Worm (Caenorhabditis elegans) whole organism, L1 larva: Measurements from ENCODE around the gene twk-42.

Experiments used
- F16B12.6 ChIP-seq: fragments of 150-350 bp; optimal IDR thresholded peaks from 2 replicates; lab custom pipeline; 2014; ENCODE audit warnings: missing biosample characterization, missing genetic modification characterization
- Y116A8C.19 ChIP-seq: sonication (generic microtip); optimal IDR thresholded peaks from 2 replicates; lab custom pipeline; 2016; ENCODE audit warnings: missing compliant biosample characterization, missing genetic modification characterization, borderline replicate concordance
- aha-1 ChIP-seq: fragments of 150-350 bp; optimal IDR thresholded peaks from 2 replicates; lab custom pipeline; 2014; ENCODE audit warnings: missing biosample characterization, missing genetic modification characterization
- alr-1 ChIP-seq: fragments of 200-800 bp; sonication (Bioruptor generic); optimal IDR thresholded peaks from 2 replicates; lab custom pipeline; 2018; ENCODE audit warnings: borderline replicate concordance, mild to moderate bottlenecking, missing genetic modification characterization, missing compliant biosample characterization
- blmp-1 ChIP-seq: fragments of 150-350 bp; optimal IDR thresholded peaks from 2 replicates; lab custom pipeline; 2014; ENCODE audit warnings: missing biosample characterization, missing genetic modification characterization
- ceh-8 ChIP-seq: fragments of 200-800 bp; sonication (Bioruptor generic); optimal IDR thresholded peaks from 2 replicates; lab custom pipeline; 2018; ENCODE audit warnings: mild to moderate bottlenecking, missing genetic modification characterization, moderate library complexity, missing compliant biosample characterization
- ces-1 ChIP-seq: fragments of 150-350 bp; optimal IDR thresholded peaks from 2 replicates; lab custom pipeline; 2014; ENCODE audit warnings: missing biosample characterization, missing genetic modification reagents, missing genetic modification characterization
- dsc-1 ChIP-seq: sonication (generic microtip); optimal IDR thresholded peaks from 2 replicates; lab custom pipeline; 2016; ENCODE audit warnings: mild to moderate bottlenecking, missing genetic modification characterization, missing compliant biosample characterization
- efl-3 ChIP-seq: fragments of 200-800 bp; sonication (Bioruptor generic); optimal IDR thresholded peaks from 2 replicates; lab custom pipeline; 2018; ENCODE audit warnings: mild to moderate bottlenecking, missing genetic modification characterization, missing compliant biosample characterization
- egl-13 ChIP-seq: sonication (generic microtip); optimal IDR thresholded peaks from 2 replicates; lab custom pipeline; 2016; ENCODE audit warnings: missing genotype, missing genetic modification reagents, missing genetic modification characterization, missing compliant biosample characterization
- egl-27 ChIP-seq, 2 experiments: fragments of 150-350 bp in 1 of 2; sonication (generic microtip); optimal IDR thresholded peaks; 3 replicates each; lab custom pipeline; 2017 to 2018; ENCODE audit warnings: missing biosample characterization in 2 of 2, missing genetic modification characterization in 2 of 2, missing genetic modification reagents in 2 of 2
- elt-3 ChIP-seq, 6 experiments: fragments of 150-350 bp in 1 of 6; sonication (generic microtip); optimal IDR thresholded peaks; 2 replicates each; lab custom pipeline; 2017 to 2018; ENCODE audit warnings: missing biosample characterization in 6 of 6, missing genetic modification characterization in 6 of 6, inconsistent platforms in 1 of 6
- fkh-10 ChIP-seq: sonication (generic microtip); optimal IDR thresholded peaks from 2 replicates; lab custom pipeline; 2017; ENCODE audit warnings: missing biosample characterization, missing genetic modification reagents, missing genetic modification characterization
- fkh-4 ChIP-seq: sonication (generic microtip); optimal IDR thresholded peaks from 2 replicates; lab custom pipeline; 2016; ENCODE audit warnings: missing compliant biosample characterization, missing genetic modification characterization, borderline replicate concordance
- fkh-8 ChIP-seq: sonication (generic microtip); optimal IDR thresholded peaks from 2 replicates; lab custom pipeline; 2016; ENCODE audit warnings: mild to moderate bottlenecking, missing genetic modification characterization, missing compliant biosample characterization
- hlh-17 ChIP-seq: fragments of 200-800 bp; sonication (Bioruptor generic); optimal IDR thresholded peaks from 2 replicates; lab custom pipeline; 2018; ENCODE audit warnings: missing genetic modification characterization, mild to moderate bottlenecking, missing compliant biosample characterization, moderate library complexity, borderline replicate concordance
- hlh-4 ChIP-seq: sonication (generic microtip); optimal IDR thresholded peaks from 2 replicates; lab custom pipeline; 2016; ENCODE audit warnings: mild to moderate bottlenecking, missing genetic modification characterization, missing compliant biosample characterization
- lin-14 ChIP-seq: fragments of 200-800 bp; sonication (Bioruptor generic); optimal IDR thresholded peaks from 2 replicates; lab custom pipeline; 2018; ENCODE audit warnings: mild to moderate bottlenecking, missing genetic modification characterization, moderate library complexity, missing compliant biosample characterization
- lin-15B ChIP-seq: fragments of 150-350 bp; sonication (generic microtip); optimal IDR thresholded peaks from 3 replicates; lab custom pipeline; 2014; ENCODE audit warnings: missing biosample characterization, missing genetic modification characterization
- lir-3 ChIP-seq: sonication (generic microtip); optimal IDR thresholded peaks from 2 replicates; lab custom pipeline; 2016; ENCODE audit warnings: mild to moderate bottlenecking, missing genetic modification characterization, moderate library complexity, missing compliant biosample characterization; ENCODE audit not compliant: poor library complexity
- lsy-2 ChIP-seq, 2 experiments: fragments of 150-350 bp; optimal IDR thresholded peaks; 2 replicates each; lab custom pipeline; 2014; ENCODE audit warnings: missing biosample characterization in 2 of 2, missing genetic modification characterization in 2 of 2
- mab-9 ChIP-seq: fragments of 200-800 bp; sonication (Bioruptor generic); IDR thresholded peaks from 2 replicates; pipeline ENCODE4 v1.3.6; 2022; ENCODE audit warnings: missing genetic modification reagents, missing genetic modification characterization, missing compliant biosample characterization
- nhr-11 ChIP-seq: fragments of 150-350 bp; optimal IDR thresholded peaks from 2 replicates; lab custom pipeline; 2014; ENCODE audit warnings: missing biosample characterization, missing genetic modification characterization
- nhr-12 ChIP-seq: sonication (generic microtip); optimal IDR thresholded peaks from 2 replicates; lab custom pipeline; 2017; ENCODE audit warnings: missing biosample characterization, missing genetic modification characterization
- nhr-237 ChIP-seq: fragments of 150-350 bp; optimal IDR thresholded peaks from 2 replicates; lab custom pipeline; 2014; ENCODE audit warnings: missing biosample characterization, missing genetic modification characterization
- nhr-28 ChIP-seq: fragments of 150-350 bp; optimal IDR thresholded peaks from 2 replicates; lab custom pipeline; 2014; ENCODE audit warnings: missing biosample characterization, missing genetic modification characterization
- nhr-47 ChIP-seq: sonication (generic microtip); optimal IDR thresholded peaks from 2 replicates; lab custom pipeline; 2016; ENCODE audit warnings: mild to moderate bottlenecking, missing genetic modification characterization, moderate library complexity, missing compliant biosample characterization
- nhr-85 ChIP-seq: sonication (generic microtip); peaks from one replicate; lab custom pipeline; 2016; ENCODE audit warnings: missing genetic modification characterization, inconsistent platforms, missing compliant biosample characterization
- pag-3 ChIP-seq: sonication (generic microtip); optimal IDR thresholded peaks from 2 replicates; lab custom pipeline; 2017; ENCODE audit warnings: missing genetic modification characterization, mild to moderate bottlenecking, missing compliant biosample characterization, antibody characterized with exemption, borderline replicate concordance; ENCODE audit not compliant: insufficient read depth
- pax-3 ChIP-seq: fragments of 200-800 bp; sonication (Bioruptor generic); optimal IDR thresholded peaks from 2 replicates; lab custom pipeline; 2018; ENCODE audit warnings: mild to moderate bottlenecking, missing genetic modification characterization, moderate library complexity, missing compliant biosample characterization
- pqm-1 ChIP-seq: sonication (generic microtip); optimal IDR thresholded peaks from 3 replicates; lab custom pipeline; 2017; ENCODE audit warnings: missing biosample characterization, missing genetic modification characterization
- rnt-1 ChIP-seq: sonication (generic microtip); optimal IDR thresholded peaks from 2 replicates; lab custom pipeline; 2016; ENCODE audit warnings: mild to moderate bottlenecking, missing genetic modification characterization, moderate library complexity, missing compliant biosample characterization
- skn-1 ChIP-seq: fragments of 150-350 bp; optimal IDR thresholded peaks from 2 replicates; lab custom pipeline; 2014; ENCODE audit warnings: missing biosample characterization, missing genetic modification characterization
- snu-23 ChIP-seq: sonication (generic microtip); optimal IDR thresholded peaks from 2 replicates; lab custom pipeline; 2016; ENCODE audit warnings: missing genetic modification characterization, missing compliant biosample characterization
- sox-4 ChIP-seq: sonication (generic microtip); optimal IDR thresholded peaks from 2 replicates; lab custom pipeline; 2016; ENCODE audit warnings: missing genetic modification characterization, missing compliant biosample characterization
- sptf-1 ChIP-seq: fragments of 150-350 bp; optimal IDR thresholded peaks from 2 replicates; lab custom pipeline; 2014; ENCODE audit warnings: missing biosample characterization, missing genetic modification characterization
- swsn-7 ChIP-seq: sonication (generic microtip); optimal IDR thresholded peaks from 2 replicates; lab custom pipeline; 2016; ENCODE audit warnings: missing genetic modification characterization, missing compliant biosample characterization
- tlp-1 ChIP-seq: fragments of 150-350 bp; optimal IDR thresholded peaks from 2 replicates; lab custom pipeline; 2014; ENCODE audit warnings: missing biosample characterization, missing genetic modification characterization
- unc-130 ChIP-seq: fragments of 150-350 bp; optimal IDR thresholded peaks from 2 replicates; lab custom pipeline; 2017; ENCODE audit warnings: missing biosample characterization, missing genetic modification characterization, inconsistent platforms
- unc-62 ChIP-seq: fragments of 150-350 bp; optimal IDR thresholded peaks from 2 replicates; lab custom pipeline; 2014; ENCODE audit warnings: missing biosample characterization, missing genetic modification reagents, missing genetic modification characterization

twk-42 gene

DNA sequence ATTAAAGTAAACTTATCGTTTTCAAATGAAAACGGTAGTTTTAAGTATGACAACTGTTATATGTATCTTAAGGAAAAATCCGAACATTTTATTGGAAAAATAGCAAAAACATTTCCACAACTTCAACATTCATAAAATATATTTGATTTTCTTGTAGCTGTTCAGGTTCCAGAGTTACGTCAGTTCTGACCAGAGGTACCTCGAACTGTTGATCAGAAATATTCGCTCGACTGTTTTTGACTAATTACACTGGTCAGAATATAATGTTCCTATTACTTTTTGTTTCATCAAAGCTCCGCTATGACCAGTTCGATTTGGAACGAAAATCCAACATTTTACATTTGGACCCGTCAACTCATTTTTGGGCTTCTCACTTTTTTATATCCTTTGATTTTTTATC lies 25.4 kb downstream of the twk-42 start, which contains the start of gene srh-31:
srh-31 (plus strand) TSS at position 301 of the 400 bp plus-strand sequence.
- TF ChIP-seq nhr-11 (tag; lab: Kevin White, UChicago): no peak
- TF ChIP-seq nhr-12 (tag; lab: Kevin White, UChicago): no peak
- no peak for TF ChIP-seq fkh-10
- no peak for TF ChIP-seq mab-9 (GFP tag; lab: Robert Waterston, UW)
- no peak for TF ChIP-seq nhr-47
- TF ChIP-seq lin-15B (tag; lab: Kevin White, UChicago): no peak
- no peak for TF ChIP-seq lin-14 (GFP tag; lab: Kevin White, UChicago)
- TF ChIP-seq sox-4 (tag; lab: Kevin White, UChicago): no peak
- TF ChIP-seq hlh-4 (tag; lab: Kevin White, UChicago): no peak
- no peak for TF ChIP-seq fkh-8
- no peak for TF ChIP-seq Y116A8C.19 (tag; lab: Kevin White, UChicago)
- no peak for TF ChIP-seq efl-3 (GFP tag; lab: Kevin White, UChicago)

ce11 chrV:17706217-17706806 lies 26.1 kb downstream of the twk-42 start:
- TF ChIP-seq Y116A8C.19 (tag; lab: Kevin White, UChicago) (no peak), dsc-1 (tag; lab: Kevin White, UChicago) (no peak), unc-62 (GFP tag; lab: Kevin White, UChicago) (no peak), nhr-237 (no peak), ceh-8 (GFP tag; lab: Kevin White, UChicago) (no peak), egl-27 (tag; optimal IDR thresholded peaks at IDR 0.05; lab: Kevin White, UChicago) (no peak), nhr-85 (no peak), unc-130 (tag; lab: Kevin White, UChicago) (no peak), blmp-1 (tag; lab: Kevin White, UChicago) (no peak), nhr-11 (tag; lab: Kevin White, UChicago) (no peak)

DNA sequence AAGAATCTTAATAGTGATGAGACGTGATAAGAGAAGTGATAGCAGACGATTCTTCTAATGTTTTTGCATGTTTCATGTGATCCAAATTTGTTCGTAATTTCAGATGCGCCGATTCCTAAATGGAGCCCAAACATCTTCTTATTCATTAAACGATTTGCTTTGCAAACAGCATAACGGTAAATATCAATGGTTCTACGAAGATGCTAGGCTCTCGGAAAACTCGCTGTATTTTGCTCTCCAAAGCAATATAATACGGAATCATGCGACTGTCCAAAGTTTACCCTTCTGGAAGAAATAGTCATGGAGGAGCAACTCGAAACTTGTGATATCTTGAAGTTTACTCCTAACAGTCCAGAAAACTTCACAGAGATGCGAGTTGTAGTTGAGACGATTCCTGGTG lies 26.6 kb downstream of the twk-42 start, which contains the start of gene W06D12.6:
W06D12.6 (plus strand) TSS at position 301 of the 400 bp plus-strand sequence.
- TF ChIP-seq ces-1 (no peak), mab-9 (GFP tag; lab: Robert Waterston, UW) (no peak), egl-13 (no peak), swsn-7 (tag; lab: Kevin White, UChicago) (no peak), lir-3 (tag; lab: Kevin White, UChicago) (no peak)

DNA sequence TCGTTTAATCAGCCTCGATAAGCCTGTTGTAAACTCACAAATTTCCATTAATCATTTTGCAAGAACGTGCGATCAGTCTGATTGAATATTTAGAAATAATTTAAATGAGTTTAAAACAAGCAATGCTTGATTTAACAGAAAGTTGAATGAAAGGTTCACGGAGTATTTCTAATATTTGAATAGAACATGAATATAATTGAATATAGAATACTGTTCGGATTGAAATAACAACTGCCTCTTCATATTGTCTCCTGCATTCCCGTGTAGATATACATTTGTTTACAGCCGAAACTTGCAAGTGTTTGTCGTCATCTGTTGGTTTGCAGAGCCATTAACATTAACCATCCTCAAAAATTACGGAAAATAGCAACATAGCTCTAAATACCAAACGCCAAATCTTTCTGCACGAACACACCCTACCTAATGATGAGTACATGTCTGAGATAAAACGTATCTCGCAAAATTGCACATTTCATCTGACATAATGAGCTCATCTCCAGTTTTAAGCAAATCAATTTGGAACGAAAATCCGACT lies 31.6 kb downstream of the twk-42 start, which contains the start of the genes Y26G10.5 and srh-32:
Y26G10.5 (minus strand) TSS at position 101 of the 535 bp plus-strand sequence.
srh-32 (plus strand) TSS at position 485 of the 535 bp plus-strand sequence.
- no peak for TF ChIP-seq skn-1 (tag; lab: Kevin White, UChicago)
- TF ChIP-seq dsc-1 (tag; lab: Kevin White, UChicago): no peak
- no peak for TF ChIP-seq tlp-1 (tag; lab: Kevin White, UChicago)
- no peak for TF ChIP-seq fkh-10
- no peak for TF ChIP-seq snu-23 (GFP tag; lab: Kevin White, UChicago)
- no peak for TF ChIP-seq lsy-2 (tag; optimal IDR thresholded peaks at IDR 0.05; lab: Kevin White, UChicago)
- TF ChIP-seq fkh-4: no peak
- TF ChIP-seq nhr-47: no peak
- TF ChIP-seq elt-3 (tag; optimal IDR thresholded peaks at IDR 0.05; lab: Kevin White, UChicago): no peak

DNA sequence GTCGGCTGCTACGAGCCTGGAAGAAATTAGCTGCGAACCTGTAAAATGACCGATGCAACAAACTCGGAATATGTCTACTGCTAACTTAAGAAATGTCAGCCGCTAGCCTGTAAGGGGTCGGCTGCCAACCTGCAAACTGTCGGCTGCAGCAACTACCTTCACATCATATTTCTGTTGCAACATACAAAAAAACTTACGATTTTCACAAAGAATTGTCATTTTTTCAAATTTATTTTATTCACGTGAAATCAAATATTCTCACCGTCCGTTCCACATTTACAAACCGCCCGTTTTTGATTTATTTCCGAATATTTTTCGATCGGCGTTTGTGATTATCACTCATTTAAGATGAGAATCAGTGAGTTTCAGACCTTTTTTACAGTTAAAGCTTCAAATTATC lies 32.8 kb downstream of the twk-42 start, which contains the start of gene Y26G10.6:
Y26G10.6 (plus strand) TSS at position 301 of the 400 bp plus-strand sequence.
- TF ChIP-seq skn-1 (tag; lab: Kevin White, UChicago): no peak
- TF ChIP-seq pax-3 (tag; lab: Kevin White, UChicago): no peak
- no peak for TF ChIP-seq rnt-1
- no peak for TF ChIP-seq nhr-28 (tag; lab: Kevin White, UChicago)
- TF ChIP-seq blmp-1 (tag; lab: Kevin White, UChicago): no peak
- no peak for TF ChIP-seq ces-1
- TF ChIP-seq pag-3 (tag; lab: Kevin White, UChicago): no peak
- TF ChIP-seq lin-15B (tag; lab: Kevin White, UChicago): no peak
- no peak for TF ChIP-seq fkh-4
- no peak for TF ChIP-seq F16B12.6 (tag; lab: Kevin White, UChicago)
- no peak for TF ChIP-seq alr-1
- no peak for TF ChIP-seq hlh-17
- TF ChIP-seq aha-1 (tag; lab: Kevin White, UChicago): no peak
- no peak for TF ChIP-seq pqm-1 (tag; lab: Kevin White, UChicago)
- no peak for TF ChIP-seq sptf-1
- no peak for TF ChIP-seq unc-130 (tag; lab: Kevin White, UChicago)
- TF ChIP-seq, all 84 proteins: peak for 0
